Fruit fly (Drosophila melanogaster): ENCODE results near the gene CG10428.

The CG10428 gene

dm6 chr2L:18930352-18931122 is 18.1 kb upstream of the CG10428 start (continued):
- TF ChIP-seq Taf1 (GFP tag; IDR thresholded peaks at IDR 0.05) (no peak), CG9437 (GFP tag; optimal IDR thresholded peaks at IDR 0.05) (no peak), Vsx1 (GFP tag; optimal IDR thresholded peaks at IDR 0.05) (no peak), unpg (GFP tag; optimal IDR thresholded peaks at IDR 0.05) (peak; percentile 48), CG10431 (GFP tag; optimal IDR thresholded peaks at IDR 0.05) (no peak), stwl (tag; optimal IDR thresholded peaks at IDR 0.05) (no peak), Opbp (GFP tag; IDR thresholded peaks at IDR 0.05; ENCODE audit: partially characterized antibody) (no peak), CG5245 (GFP tag; optimal IDR thresholded peaks at IDR 0.05) (no peak), prd (optimal IDR thresholded peaks at IDR 0.05) (no peak), prd (GFP tag; IDR thresholded peaks at IDR 0.05) (no peak), abd-A (tag; optimal IDR thresholded peaks at IDR 0.05) (no peak), Hand (GFP tag; optimal IDR thresholded peaks at IDR 0.05) (no peak), CG8765 (GFP tag; IDR thresholded peaks at IDR 0.05) (no peak), ac (GFP tag; optimal IDR thresholded peaks at IDR 0.05) (no peak), CG13287 (GFP tag; IDR thresholded peaks at IDR 0.05; ENCODE audit: partially characterized antibody) (no peak), CG15601 (tag; optimal IDR thresholded peaks at IDR 0.05) (no peak), dan (GFP tag; IDR thresholded peaks at IDR 0.05) (no peak), CG2199 (GFP tag; IDR thresholded peaks at IDR 0.05) (no peak), Fer2 (tag; optimal IDR thresholded peaks at IDR 0.05) (no peak), lov (optimal IDR thresholded peaks at IDR 0.05) (no peak), lov (GFP tag; IDR thresholded peaks at IDR 0.05) (no peak), jumu (GFP tag; optimal IDR thresholded peaks at IDR 0.05) (peak; percentile 25), repo (GFP tag; optimal IDR thresholded peaks at IDR 0.05) (no peak), tin (GFP tag; optimal IDR thresholded peaks at IDR 0.05) (no peak), hbn (GFP tag; IDR thresholded peaks at IDR 0.05; ENCODE audit: partially characterized antibody) (no peak), danr (GFP tag; IDR thresholded peaks at IDR 0.05) (no peak), cwo (GFP tag; optimal IDR thresholded peaks at IDR 0.05) (no peak), mam (GFP tag; optimal IDR thresholded peaks at IDR 0.05) (no peak), D19A (tag; optimal IDR thresholded peaks at IDR 0.05) (peak; percentile 17), Blimp-1 (GFP tag; optimal IDR thresholded peaks at IDR 0.05) (peak; percentile 58), unc-4 (GFP tag; IDR thresholded peaks at IDR 0.05; ENCODE audit: partially characterized antibody) (no peak), gsb-n (tag; optimal IDR thresholded peaks at IDR 0.05) (peak; percentile 47), klu (GFP tag; IDR thresholded peaks at IDR 0.05) (no peak), CG4404 (GFP tag; IDR thresholded peaks at IDR 0.05) (no peak), MESR4 (GFP tag; optimal IDR thresholded peaks at IDR 0.05) (no peak), ro (GFP tag; IDR thresholded peaks at IDR 0.05) (no peak), ttk (GFP tag; IDR thresholded peaks at IDR 0.05) (no peak), Bgb (GFP tag; IDR thresholded peaks at IDR 0.05; ENCODE audit: partially characterized antibody) (no peak), vvl (GFP tag; IDR thresholded peaks at IDR 0.05) (no peak), CG17361 (GFP tag; IDR thresholded peaks at IDR 0.05) (peak; percentile 45; the same call in 1 of the 3 replicates), Dfd (GFP tag; optimal IDR thresholded peaks at IDR 0.05) (no peak), Fer1 (GFP tag; optimal IDR thresholded peaks at IDR 0.05) (no peak), lilli (GFP tag; optimal IDR thresholded peaks at IDR 0.05) (no peak), CG6765 (GFP tag; optimal IDR thresholded peaks at IDR 0.05) (no peak), pan (optimal IDR thresholded peaks at IDR 0.05) (no peak), pan (GFP tag; optimal IDR thresholded peaks at IDR 0.05 in 1 of 2, IDR thresholded peaks at IDR 0.05 in 1 of 2) (no peak), Hr51 (GFP tag; optimal IDR thresholded peaks at IDR 0.05) (no peak), CG5180 (GFP tag; optimal IDR thresholded peaks at IDR 0.05) (no peak), CG15269 (tag; optimal IDR thresholded peaks at IDR 0.05) (no peak), CG12391 (tag; optimal IDR thresholded peaks at IDR 0.05) (peak; percentile 61)
